Worm (Caenorhabditis elegans): ENCODE data around the gene aqp-8.
A peak's percentile ranks its signal among the peaks of the same experiment; 100 is the strongest.

The aqp-8 gene

ce11 chrX:4720603-4721529 lies 16.1 kb upstream of the aqp-8 start, which contains the start of gene F55D10.4:
F55D10.4 (minus strand) TSS chrX:4720653.
- TF ChIP-seq ces-1 (GFP tag; optimal IDR thresholded peaks at IDR 0.05) = peak; percentile 41
- TF ChIP-seq cnd-1 (tag; optimal IDR thresholded peaks at IDR 0.05) = no peak

- TF ChIP-seq ces-1 (GFP tag; optimal IDR thresholded peaks at IDR 0.05) = peak; percentile 66
- TF ChIP-seq unc-39 (tag; optimal IDR thresholded peaks at IDR 0.05) = no peak
- no peak for TF ChIP-seq lin-13 (tag; optimal IDR thresholded peaks at IDR 0.05)
- TF ChIP-seq hlh-1 (tag; optimal IDR thresholded peaks at IDR 0.05) = no peak
These were observed 13.3 kb upstream of the aqp-8 start for ce11 chrX:4718114-4718513.

- TF ChIP-seq unc-39 (tag; optimal IDR thresholded peaks at IDR 0.05) = no peak
- TF ChIP-seq unc-120 (tag; optimal IDR thresholded peaks at IDR 0.05; ENCODE audit: poor library complexity, severe bottlenecking) = no peak
- no peak for TF ChIP-seq mep-1 (tag; optimal IDR thresholded peaks at IDR 0.05)
- TF ChIP-seq mab-5 (tag; optimal IDR thresholded peaks at IDR 0.05) = no peak
- no peak for TF ChIP-seq nhr-12 (tag; optimal IDR thresholded peaks at IDR 0.05)
- no peak for TF ChIP-seq nhr-237 (tag; optimal IDR thresholded peaks at IDR 0.05)
- TF ChIP-seq flh-1 (GFP tag; optimal IDR thresholded peaks at IDR 0.05) = no peak
- no peak for TF ChIP-seq sem-2 (GFP tag; optimal IDR thresholded peaks at IDR 0.05)
- TF ChIP-seq elt-3 (tag; optimal IDR thresholded peaks at IDR 0.05) = no peak
- TF ChIP-seq unc-62 (GFP tag; optimal IDR thresholded peaks at IDR 0.05) = no peak
- TF ChIP-seq lsy-2 (tag; optimal IDR thresholded peaks at IDR 0.05) = no peak
- TF ChIP-seq ceh-43 (GFP tag; optimal IDR thresholded peaks at IDR 0.05) = no peak
- no peak for TF ChIP-seq bed-3 (GFP tag; optimal IDR thresholded peaks at IDR 0.05)
These were observed 10.3 kb upstream of the aqp-8 start, which contains the start of gene rpl-25.1 for ce11 chrX:4715107-4715506. rpl-25.1 (plus strand) TSS chrX:4715178.

- no peak for TF ChIP-seq unc-39 (tag; optimal IDR thresholded peaks at IDR 0.05)
- peak; percentile 3 for TF ChIP-seq bed-3 (GFP tag; optimal IDR thresholded peaks at IDR 0.05)
- TF ChIP-seq ceh-83 (GFP tag; optimal IDR thresholded peaks at IDR 0.05) = peak; percentile 17
- TF ChIP-seq mls-2 (tag; optimal IDR thresholded peaks at IDR 0.05) = peak; percentile 62
- TF ChIP-seq pha-4 (tag; optimal IDR thresholded peaks at IDR 0.05) = peak; percentile 100
- TF ChIP-seq unc-62 (GFP tag; optimal IDR thresholded peaks at IDR 0.05) = peak; percentile 77
- no peak for TF ChIP-seq ham-2 (GFP tag; optimal IDR thresholded peaks at IDR 0.05)
- TF ChIP-seq nhr-12 (tag; optimal IDR thresholded peaks at IDR 0.05) = no peak
- TF ChIP-seq drap-1 (GFP tag; optimal IDR thresholded peaks at IDR 0.05) = peak; percentile 70
- peak; percentile 47 for TF ChIP-seq ceh-39 (tag; optimal IDR thresholded peaks at IDR 0.05)
- peak; percentile 72 for TF ChIP-seq hlh-1 (tag; optimal IDR thresholded peaks at IDR 0.05)
- peak; percentile 67 for TF ChIP-seq ces-1 (GFP tag; optimal IDR thresholded peaks at IDR 0.05)
- TF ChIP-seq zip-8 (tag; optimal IDR thresholded peaks at IDR 0.05) = no peak
- TF ChIP-seq blmp-1 (tag; optimal IDR thresholded peaks at IDR 0.05) = no peak
- TF ChIP-seq nhr-2 (tag; optimal IDR thresholded peaks at IDR 0.05) = no peak
- peak; percentile 68 for TF ChIP-seq nhr-237 (tag; optimal IDR thresholded peaks at IDR 0.05)
- TF ChIP-seq ceh-43 (GFP tag; optimal IDR thresholded peaks at IDR 0.05) = no peak
- peak; percentile 86 for TF ChIP-seq unc-120 (tag; optimal IDR thresholded peaks at IDR 0.05; ENCODE audit: poor library complexity, severe bottlenecking)
- no peak for TF ChIP-seq nhr-76 (tag; optimal IDR thresholded peaks at IDR 0.05)
- TF ChIP-seq tbx-8 (GFP tag; optimal IDR thresholded peaks at IDR 0.05) = no peak
- TF ChIP-seq elt-1 (tag; optimal IDR thresholded peaks at IDR 0.05; ENCODE audit: borderline replicate concordance, insufficient read depth) = no peak
- TF ChIP-seq lin-32 (GFP tag; optimal IDR thresholded peaks at IDR 0.05) = no peak
- TF ChIP-seq sem-2 (GFP tag; optimal IDR thresholded peaks at IDR 0.05) = no peak
- no peak for TF ChIP-seq snpc-4 (tag; optimal IDR thresholded peaks at IDR 0.05)
- TF ChIP-seq nhr-28 (tag; optimal IDR thresholded peaks at IDR 0.05) = peak; percentile 30
- TF ChIP-seq elt-3 (tag; optimal IDR thresholded peaks at IDR 0.05) = no peak
- peak; percentile 57 for TF ChIP-seq cnd-1 (tag; optimal IDR thresholded peaks at IDR 0.05)
- TF ChIP-seq mab-5 (tag; optimal IDR thresholded peaks at IDR 0.05) = no peak
- no peak for TF ChIP-seq flh-1 (GFP tag; optimal IDR thresholded peaks at IDR 0.05)
- peak; percentile 92 for TF ChIP-seq lin-13 (tag; optimal IDR thresholded peaks at IDR 0.05)
- peak; percentile 74 for TF ChIP-seq M03D4.4 (tag; optimal IDR thresholded peaks at IDR 0.05)
- peak; percentile 97 for TF ChIP-seq lsy-2 (tag; optimal IDR thresholded peaks at IDR 0.05)
- TF ChIP-seq sptf-1 (tag; optimal IDR thresholded peaks at IDR 0.05) = peak; percentile 72
- TF ChIP-seq ztf-11 (tag; optimal IDR thresholded peaks at IDR 0.05) = peak; percentile 56
- peak; percentile 87 for TF ChIP-seq mep-1 (tag; optimal IDR thresholded peaks at IDR 0.05)
These were observed 7.0 kb upstream of the aqp-8 start, which contains the start of the genes dnj-14 and glit-1 for ce11 chrX:4711698-4712329. dnj-14 (minus strand) TSS chrX:4711748. glit-1 (plus strand) TSS chrX:4712279.
